Worm (Caenorhabditis elegans) whole organism, L4 larva: Measurements from ENCODE around the gene srsx-30.

ENCODE experiments used
- aha-1 ChIP-seq: fragments of 150-350 bp; peaks from one replicate; lab custom pipeline; 2014; ENCODE audit warnings: missing biosample characterization, missing genetic modification characterization
- ama-1 ChIP-seq: fragments of 150-350 bp; optimal IDR thresholded peaks from 2 replicates; lab custom pipeline; 2014; ENCODE audit warnings: inconsistent platforms, mixed read lengths
- daf-19 ChIP-seq: fragments of 200-800 bp; sonication (Bioruptor generic); conservative IDR thresholded peaks from 2 replicates; pipeline ENCODE4 v1.3.6; 2022; ENCODE audit warnings: missing genetic modification characterization, missing compliant biosample characterization
- duxl-1 ChIP-seq: sonication (generic microtip); optimal IDR thresholded peaks from 2 replicates; lab custom pipeline; 2016; ENCODE audit warnings: mild to moderate bottlenecking, missing genetic modification characterization, moderate library complexity, missing compliant biosample characterization; ENCODE audit not compliant: poor library complexity
- egl-43 ChIP-seq: fragments of 200-800 bp; sonication (Bioruptor generic); IDR thresholded peaks from 2 replicates; pipeline ENCODE4 v1.3.6; 2022; ENCODE audit warnings: missing genetic modification reagents, missing genetic modification characterization, missing compliant biosample characterization
- hlh-11 ChIP-seq: fragments of 200-800 bp; sonication (Bioruptor generic); optimal IDR thresholded peaks from 2 replicates; lab custom pipeline; 2018; ENCODE audit warnings: mild to moderate bottlenecking, missing genetic modification characterization, missing compliant biosample characterization
- lin-15B ChIP-seq: fragments of 150-350 bp; sonication (generic microtip); optimal IDR thresholded peaks from 3 replicates; lab custom pipeline; 2014; ENCODE audit warnings: missing biosample characterization, missing genetic modification characterization
- lsy-2 ChIP-seq, 2 experiments: fragments of 150-350 bp in 1 of 2; sonication (generic microtip) in 1 of 2; optimal IDR thresholded peaks; 2 replicates each; lab custom pipeline; 2014 to 2017; ENCODE audit warnings: missing biosample characterization in 2 of 2, missing genetic modification characterization in 2 of 2
- mdt-29 ChIP-seq: fragments of 200-800 bp; sonication (Bioruptor generic); IDR thresholded peaks from 2 replicates; pipeline ENCODE4 v1.3.6; 2022; ENCODE audit warnings: missing genetic modification reagents, missing genetic modification characterization, missing compliant biosample characterization
- nhr-237 ChIP-seq: sonication (generic microtip); optimal IDR thresholded peaks from 2 replicates; lab custom pipeline; 2017; ENCODE audit warnings: missing biosample characterization, missing genetic modification characterization
- pqm-1 ChIP-seq: sonication (generic microtip); optimal IDR thresholded peaks from 2 replicates; lab custom pipeline; 2017; ENCODE audit warnings: missing biosample characterization, missing genetic modification characterization
- sdz-12 ChIP-seq: fragments of 200-800 bp; sonication (Bioruptor generic); optimal IDR thresholded peaks from 2 replicates; lab custom pipeline; 2018; ENCODE audit warnings: mild to moderate bottlenecking, missing genetic modification characterization, missing compliant biosample characterization
- unc-130 ChIP-seq: sonication (generic microtip); optimal IDR thresholded peaks from 2 replicates; lab custom pipeline; 2016; ENCODE audit warnings: missing genetic modification reagents, missing genetic modification characterization, missing compliant biosample characterization
- unc-62 ChIP-seq, 3 experiments: fragments of 150-350 bp in 1 of 3; sonication (generic microtip); optimal IDR thresholded peaks in 2 of 3; peaks in 1 of 3; 1 replicate in 1 of 3; 2 replicates in 2 of 3; lab custom pipeline; 2014 to 2017; ENCODE audit warnings: missing biosample characterization in 3 of 3, missing genetic modification characterization in 3 of 3, missing genetic modification reagents in 3 of 3, missing genotype in 1 of 3

- TF ChIP-seq ama-1 (lab: Kevin White, UChicago): no peak
- TF ChIP-seq pqm-1 (tag; lab: Kevin White, UChicago): no peak
- TF ChIP-seq nhr-237: no peak
- TF ChIP-seq egl-43: no peak
- no peak for TF ChIP-seq lin-15B (tag; lab: Kevin White, UChicago)
- TF ChIP-seq unc-130 (GFP tag; lab: Kevin White, UChicago): no peak
- TF ChIP-seq lsy-2 (tag; optimal IDR thresholded peaks at IDR 0.05; lab: Kevin White, UChicago): no peak
- no peak for TF ChIP-seq hlh-11 (tag; lab: Kevin White, UChicago)
- no peak for TF ChIP-seq sdz-12 (GFP tag; lab: Kevin White, UChicago)
- no peak for TF ChIP-seq duxl-1 (tag; lab: Kevin White, UChicago)
- no peak for TF ChIP-seq aha-1 (tag; lab: Kevin White, UChicago)
- no peak for TF ChIP-seq daf-19 (GFP tag; lab: Robert Waterston, UW)
- TF ChIP-seq mdt-29: no peak
- no peak for TF ChIP-seq unc-62 (GFP tag; optimal IDR thresholded peaks at IDR 0.05 in 1 of 2; lab: Kevin White, UChicago)
- TF ChIP-seq unc-62 (tag; optimal IDR thresholded peaks at IDR 0.05; lab: Kevin White, UChicago): no peak
These were observed 25.4 kb upstream of the srsx-30 start for ce11 chrV:10133277-10133676.
